Fruit fly (Drosophila melanogaster): ENCODE data around the gene Sol1.

Sol1 gene

dm6 chr3R:12384274-12384673 is 1.8 kb upstream of the Sol1 start:
- TF ChIP-seq NC2β (GFP tag; optimal IDR thresholded peaks at IDR 0.05) (no peak), CG6175 (GFP tag; IDR thresholded peaks at IDR 0.05) (peak; percentile 75; the same call in 1 of the 3 replicates), CG1529 (GFP tag; optimal IDR thresholded peaks at IDR 0.05) (no peak), CG4730 (GFP tag; IDR thresholded peaks at IDR 0.05) (no peak), Ets65A (GFP tag) (no peak), CG16813 (GFP tag; IDR thresholded peaks at IDR 0.05; ENCODE audit: partially characterized antibody) (no peak), Drgx (GFP tag; IDR thresholded peaks at IDR 0.05) (0 out of 2 replicates have a peak, but pooled peaks have one; percentile 24), CG6813 (GFP tag; optimal IDR thresholded peaks at IDR 0.05) (no peak), CG6854 (GFP tag; optimal IDR thresholded peaks at IDR 0.05) (no peak), dm (GFP tag; optimal IDR thresholded peaks at IDR 0.05) (no peak), ERR (GFP tag; optimal IDR thresholded peaks at IDR 0.05) (no peak)

dm6 chr3R:12386965-12387364 is 916 bp downstream of the Sol1 start, which contains the start of gene CG33098:
Gene CG33098, plus strand, starts transcription at chr3R:12387188.
- TF ChIP-seq D19A (tag; optimal IDR thresholded peaks at IDR 0.05) = no peak
- TF ChIP-seq CG8359 (GFP tag; optimal IDR thresholded peaks at IDR 0.05; ENCODE audit: borderline replicate concordance) = peak; percentile 97

dm6 chr3R:12395880-12396279 is 9.8 kb downstream of the Sol1 start, which contains the start of the genes CG10096 and CG10097:
Gene CG10096, minus strand, starts transcription at chr3R:12395980.
Gene CG10097, minus strand, starts transcription at chr3R:12395980.
- TF ChIP-seq CG1647 (GFP tag; optimal IDR thresholded peaks at IDR 0.05) = no peak
- peak; percentile 29 for TF ChIP-seq Ets65A (GFP tag)

- TF ChIP-seq Dek (tag; optimal IDR thresholded peaks at IDR 0.05) (no peak), CG7745 (tag; optimal IDR thresholded peaks at IDR 0.05) (peak; percentile 89), sqz (GFP tag; optimal IDR thresholded peaks at IDR 0.05) (no peak), CG6813 (GFP tag; optimal IDR thresholded peaks at IDR 0.05) (peak; percentile 0), D19A (tag; optimal IDR thresholded peaks at IDR 0.05) (peak; percentile 17), Hmx (GFP tag; optimal IDR thresholded peaks at IDR 0.05) (no peak), mirr (GFP tag; optimal IDR thresholded peaks at IDR 0.05) (peak; percentile 67), TFAM (GFP tag; optimal IDR thresholded peaks at IDR 0.05) (no peak), CG7928 (GFP tag; optimal IDR thresholded peaks at IDR 0.05) (no peak), exex (tag; optimal IDR thresholded peaks at IDR 0.05) (peak; percentile 86), CG18476 (GFP tag; optimal IDR thresholded peaks at IDR 0.05) (peak; percentile 13), CG34376 (GFP tag; optimal IDR thresholded peaks at IDR 0.05) (peak; percentile 18), CG8765 (GFP tag; IDR thresholded peaks at IDR 0.05) (no peak), z (GFP tag; IDR thresholded peaks at IDR 0.05) (no peak)
These were observed 12.0 kb downstream of the Sol1 start for dm6 chr3R:12398054-12398453.

- TF ChIP-seq mirr (GFP tag; optimal IDR thresholded peaks at IDR 0.05) = peak; percentile 69
- TF ChIP-seq tup (GFP tag; optimal IDR thresholded peaks at IDR 0.05) = no peak
- no peak for TF ChIP-seq grau (tag; optimal IDR thresholded peaks at IDR 0.05)
- TF ChIP-seq cg (GFP tag; optimal IDR thresholded peaks at IDR 0.05) = peak; percentile 40
- TF ChIP-seq chm (GFP tag; IDR thresholded peaks at IDR 0.05) = peak; percentile 43
- TF ChIP-seq amos (GFP tag; IDR thresholded peaks at IDR 0.05; ENCODE audit: partially characterized antibody) = peak; percentile 33; the same call in 1 of the 2 replicates
- no peak for TF ChIP-seq tgo (GFP tag; IDR thresholded peaks at IDR 0.05)
- TF ChIP-seq dan (GFP tag; IDR thresholded peaks at IDR 0.05) = no peak
- TF ChIP-seq dysf (GFP tag; IDR thresholded peaks at IDR 0.05) = 0 out of 3 replicates have a peak, but pooled peaks have one; percentile 22
- no peak for TF ChIP-seq Eip74EF (GFP tag; optimal IDR thresholded peaks at IDR 0.05)
- 0 out of 2 replicates have a peak, but pooled peaks have one; percentile 9 for TF ChIP-seq CG32767 (GFP tag; IDR thresholded peaks at IDR 0.05)
- TF ChIP-seq Pdp1 (GFP tag; optimal IDR thresholded peaks at IDR 0.05) = peak in 1 of 2 experiments; percentile 17
- TF ChIP-seq ase (GFP tag; IDR thresholded peaks at IDR 0.05) = no peak
- TF ChIP-seq chinmo (GFP tag; IDR thresholded peaks at IDR 0.05; ENCODE audit: partially characterized antibody) = 0 out of 4 replicates have a peak, but pooled peaks have one; percentile 43
- TF ChIP-seq crol (GFP tag; IDR thresholded peaks at IDR 0.05) = no peak
- peak; percentile 79 for TF ChIP-seq CG10543 (GFP tag; optimal IDR thresholded peaks at IDR 0.05)
- TF ChIP-seq dati (GFP tag; IDR thresholded peaks at IDR 0.05) = no peak
- peak; percentile 10 for TF ChIP-seq CG3838 (GFP tag; optimal IDR thresholded peaks at IDR 0.05)
These were observed 12.7 kb downstream of the Sol1 start, which contains the start of gene Cyp9f3 for dm6 chr3R:12398620-12399247. Gene Cyp9f3, minus strand, starts transcription at chr3R:12398929.

Data from whole organism, embryonic.